Worm (Caenorhabditis elegans) whole organism, L3 larva: Measurements from ENCODE around the gene C11G10.1.

ENCODE experiments used
- aly-2 ChIP-seq: fragments of 150-350 bp; optimal IDR thresholded peaks from 2 replicates; lab custom pipeline; 2014; ENCODE audit warnings: missing biosample characterization, missing genetic modification characterization
- ama-1 ChIP-seq: fragments of 150-350 bp; optimal IDR thresholded peaks from 2 replicates; lab custom pipeline; 2018
- nhr-25 ChIP-seq: sonication (generic microtip); optimal IDR thresholded peaks from 2 replicates; lab custom pipeline; 2017; ENCODE audit warnings: missing biosample characterization, missing genetic modification characterization
- nhr-28 ChIP-seq: fragments of 150-350 bp; optimal IDR thresholded peaks from 2 replicates; lab custom pipeline; 2014; ENCODE audit warnings: missing biosample characterization, missing genetic modification characterization
- snpc-4 ChIP-seq: fragments of 150-350 bp; optimal IDR thresholded peaks from 2 replicates; lab custom pipeline; 2014; ENCODE audit warnings: missing biosample characterization, missing genetic modification characterization
- tbx-2 ChIP-seq: sonication (generic microtip); optimal IDR thresholded peaks from 2 replicates; lab custom pipeline; 2016; ENCODE audit warnings: mild to moderate bottlenecking, missing genetic modification characterization, missing compliant biosample characterization
- ztf-11 ChIP-seq: fragments of 150-350 bp; optimal IDR thresholded peaks from 2 replicates; lab custom pipeline; 2014; ENCODE audit warnings: missing biosample characterization, missing genetic modification characterization
- ztf-4 ChIP-seq: fragments of 150-350 bp; optimal IDR thresholded peaks from 2 replicates; lab custom pipeline; 2014; ENCODE audit warnings: missing biosample characterization, missing genetic modification characterization

DNA sequence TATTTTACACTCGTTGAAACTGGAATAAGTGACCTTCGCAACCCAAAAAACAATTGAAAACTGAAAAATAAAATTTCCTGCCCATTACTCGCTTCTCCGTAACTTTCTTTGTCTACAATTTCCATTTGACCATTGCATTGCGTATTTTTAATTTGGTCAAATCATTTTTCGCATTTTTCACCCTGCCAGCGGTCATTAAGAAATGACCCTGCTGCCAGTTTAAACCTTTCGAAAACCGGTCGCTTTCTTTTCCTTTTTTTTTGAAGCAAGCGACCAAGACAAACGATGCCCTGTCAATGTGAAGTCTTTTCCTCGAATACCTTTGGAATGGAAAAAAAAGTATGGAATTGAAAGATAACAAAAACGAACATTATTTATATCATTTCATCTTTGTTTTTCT, 2.4 kb upstream of the C11G10.1 start:
- TF ChIP-seq nhr-25 = peak; percentile 3
- no peak for TF ChIP-seq snpc-4
- no peak for TF ChIP-seq ztf-4 (tag; lab: Kevin White, UChicago)
- TF ChIP-seq ama-1 (lab: Kevin White, UChicago) = no peak
- TF ChIP-seq tbx-2 (tag; lab: Kevin White, UChicago) = no peak
- TF ChIP-seq ztf-11 (tag; lab: Kevin White, UChicago) = no peak
- no peak for TF ChIP-seq nhr-28 (tag; lab: Kevin White, UChicago)
- TF ChIP-seq aly-2 = no peak
